Fruit fly (Drosophila melanogaster) whole organism, adult: ENCODE data around the gene upd3.

Source experiments
- CG11617 ChIP-seq: fragments of 200-800 bp; sonication (Bioruptor generic); optimal IDR thresholded peaks from 2 replicates; lab custom pipeline; 2017; ENCODE audit warnings: mild to moderate bottlenecking, missing biosample characterization, missing genetic modification reagents, missing genetic modification characterization
- CG12768 ChIP-seq: fragments of 200-800 bp; sonication (Bioruptor generic); optimal IDR thresholded peaks from 2 replicates; lab custom pipeline; 2017; ENCODE audit warnings: missing biosample characterization, missing genetic modification characterization, mild to moderate bottlenecking, moderate library complexity, missing genetic modification reagents
- CG14711 ChIP-seq: fragments of 200-800 bp; sonication (Bioruptor generic); optimal IDR thresholded peaks from 2 replicates; lab custom pipeline; 2018; ENCODE audit warnings: missing biosample characterization, mild to moderate bottlenecking, missing genetic modification characterization, moderate library complexity
- CG1620 ChIP-seq: fragments of 200-800 bp; sonication (Bioruptor generic); optimal IDR thresholded peaks from 2 replicates; lab custom pipeline; 2016; ENCODE audit warnings: missing biosample characterization, missing genetic modification characterization
- CG33017 ChIP-seq: fragments of 200-800 bp; sonication (Bioruptor generic); optimal IDR thresholded peaks from 2 replicates; lab custom pipeline; 2018; ENCODE audit warnings: missing biosample characterization, mild to moderate bottlenecking, missing genetic modification characterization, moderate library complexity
- CG5204 ChIP-seq: fragments of 200-800 bp; sonication (Bioruptor generic); optimal IDR thresholded peaks from 2 replicates; lab custom pipeline; 2016; ENCODE audit warnings: missing biosample characterization, missing genetic modification characterization
- CG7045 ChIP-seq: fragments of 200-800 bp; sonication (Bioruptor generic); optimal IDR thresholded peaks from 2 replicates; lab custom pipeline; 2017; ENCODE audit warnings: missing biosample characterization, mild to moderate bottlenecking, missing genetic modification characterization
- CG7101 ChIP-seq: fragments of 200-800 bp; sonication (Bioruptor generic); optimal IDR thresholded peaks from 2 replicates; lab custom pipeline; 2018; ENCODE audit warnings: missing biosample characterization, mild to moderate bottlenecking, missing genetic modification characterization, moderate library complexity
- Clk ChIP-seq: fragments of 200-800 bp; sonication (Bioruptor generic); optimal IDR thresholded peaks from 2 replicates; lab custom pipeline; 2017; ENCODE audit warnings: missing biosample characterization, missing genetic modification characterization
- Crg-1 ChIP-seq: fragments of 200-800 bp; sonication (Bioruptor generic); optimal IDR thresholded peaks from 2 replicates; lab custom pipeline; 2016; ENCODE audit warnings: missing biosample characterization, missing genetic modification characterization
- Hr96 ChIP-seq: fragments of 200-800 bp; sonication (Bioruptor generic); optimal IDR thresholded peaks from 2 replicates; lab custom pipeline; 2016; ENCODE audit warnings: missing biosample characterization, missing genetic modification characterization
- Mnt ChIP-seq: fragments of 200-800 bp; sonication (Bioruptor generic); optimal IDR thresholded peaks from 2 replicates; lab custom pipeline; 2016; ENCODE audit warnings: missing biosample characterization, mild to moderate bottlenecking, missing genetic modification characterization
- bab1 ChIP-seq: fragments of 200-800 bp; sonication (Bioruptor generic); optimal IDR thresholded peaks from 3 replicates; lab custom pipeline; 2019; ENCODE audit warnings: missing biosample characterization, mild to moderate bottlenecking, missing genetic modification characterization, moderate library complexity
- cic ChIP-seq: fragments of 200-800 bp; sonication (Bioruptor generic); optimal IDR thresholded peaks from 2 replicates; lab custom pipeline; 2017; ENCODE audit warnings: missing biosample characterization, mild to moderate bottlenecking, missing genetic modification characterization, moderate library complexity
- cnc ChIP-seq, 2 experiments: fragments of >200 bp; optimal IDR thresholded peaks; 2 replicates each; lab custom pipeline; 2017
- kay ChIP-seq: fragments of 200-800 bp; sonication (Bioruptor generic); peaks from one replicate; lab custom pipeline; 2016; ENCODE audit warnings: missing biosample characterization, missing genetic modification characterization, borderline replicate concordance
- ovo ChIP-seq: fragments of 200-800 bp; sonication (Bioruptor generic); optimal IDR thresholded peaks from 2 replicates; lab custom pipeline; 2016; ENCODE audit warnings: missing biosample characterization, missing genetic modification characterization
- pad ChIP-seq: fragments of 200-800 bp; sonication (Bioruptor generic); optimal IDR thresholded peaks from 3 replicates; lab custom pipeline; 2017; ENCODE audit warnings: missing biosample characterization, missing genetic modification characterization, mild to moderate bottlenecking, moderate library complexity, missing genetic modification reagents
- tj ChIP-seq: fragments of 200-800 bp; sonication (Bioruptor generic); optimal IDR thresholded peaks from 3 replicates; lab custom pipeline; 2017; ENCODE audit warnings: missing biosample characterization, mild to moderate bottlenecking, missing genetic modification characterization, moderate library complexity
- toe ChIP-seq: fragments of 200-800 bp; sonication (Bioruptor generic); optimal IDR thresholded peaks from 2 replicates; lab custom pipeline; 2016; ENCODE audit warnings: missing biosample characterization, missing genetic modification characterization

Gene upd3

DNA sequence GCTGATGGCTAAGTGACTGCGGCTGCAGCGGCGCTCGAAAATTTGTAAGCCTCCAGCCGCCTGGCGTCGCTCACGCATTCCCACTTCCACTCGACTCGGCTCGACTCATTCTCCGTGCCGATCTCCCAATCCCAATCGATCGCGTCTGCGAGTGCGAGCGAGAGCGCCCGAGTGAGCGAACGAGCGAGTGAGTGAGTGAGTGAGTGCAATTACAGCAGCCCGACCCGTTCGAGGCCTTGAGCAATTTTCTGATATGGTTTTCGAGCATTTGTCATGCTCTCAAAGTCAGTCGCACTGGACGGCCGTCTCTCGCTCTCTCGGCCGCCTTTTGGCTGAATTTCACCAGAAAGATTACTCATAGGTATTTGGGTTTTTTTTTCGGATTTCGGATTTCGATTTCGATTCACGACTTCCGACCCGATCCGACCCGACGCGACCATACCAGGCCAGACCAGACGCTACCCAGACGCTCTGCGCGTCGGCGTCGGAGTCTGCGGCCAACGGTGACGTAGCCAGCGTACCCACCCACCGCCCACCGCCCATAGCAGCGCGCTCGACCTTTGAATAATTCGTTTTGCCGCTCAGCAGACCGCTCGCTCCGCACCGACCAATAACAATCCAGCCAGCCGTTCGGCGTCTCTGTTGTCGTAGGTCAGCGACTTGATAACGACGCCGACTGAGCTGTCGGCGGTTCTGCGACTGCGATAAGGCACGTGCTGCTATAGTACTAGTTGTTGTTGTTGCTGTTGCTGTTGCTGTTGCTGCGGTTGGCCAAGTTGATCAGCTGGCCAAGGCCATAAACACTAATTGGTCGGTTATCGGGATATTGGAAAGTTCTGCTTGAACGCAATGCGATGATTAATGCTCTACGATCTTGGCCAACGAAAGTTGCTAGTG lies 33.4 kb upstream of the upd3 start:
- TF ChIP-seq pad (no peak), CG11617 (GFP tag; lab: Kevin White, UChicago) (no peak), Mnt (GFP tag; lab: Kevin White, UChicago) (no peak), Clk (no peak), tj (no peak), CG12768 (GFP tag; lab: Kevin White, UChicago) (no peak), cnc (optimal IDR thresholded peaks at IDR 0.05; lab: Kevin White, UChicago) (no peak), Hr96 (GFP tag; lab: Kevin White, UChicago) (no peak), bab1 (no peak), CG1620 (no peak)

DNA sequence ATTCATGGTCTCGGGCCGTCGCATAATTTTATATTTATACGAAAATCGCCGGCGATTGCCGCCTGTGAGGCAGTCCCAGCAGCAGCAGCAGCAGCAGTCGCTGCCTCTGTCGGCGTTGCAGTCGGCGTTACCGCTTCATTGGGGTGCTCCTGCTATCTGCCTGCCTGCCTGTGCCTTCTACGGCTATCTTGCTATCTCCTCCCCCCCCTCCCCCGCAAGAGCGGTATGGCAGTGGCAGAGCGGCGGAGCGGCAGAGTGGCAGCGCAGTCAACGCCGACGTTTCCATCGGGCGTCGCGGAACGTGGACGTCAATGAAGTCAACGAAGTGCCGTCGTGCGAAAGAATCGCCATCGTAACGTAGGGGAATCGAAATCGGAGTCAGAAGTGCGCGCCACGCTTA lies 31.9 kb upstream of the upd3 start:
- TF ChIP-seq CG14711 (tag; lab: Kevin White, UChicago) (no peak), Mnt (GFP tag; lab: Kevin White, UChicago) (no peak), pad (no peak), kay (GFP tag; lab: Kevin White, UChicago) (no peak), cnc (optimal IDR thresholded peaks at IDR 0.05; lab: Kevin White, UChicago) (no peak), CG7045 (GFP tag; lab: Kevin White, UChicago) (no peak), CG5204 (GFP tag; lab: Kevin White, UChicago) (no peak), CG33017 (tag; lab: Kevin White, UChicago) (no peak), Crg-1 (GFP tag; lab: Kevin White, UChicago) (no peak), CG7101 (tag; lab: Kevin White, UChicago) (no peak)

DNA sequence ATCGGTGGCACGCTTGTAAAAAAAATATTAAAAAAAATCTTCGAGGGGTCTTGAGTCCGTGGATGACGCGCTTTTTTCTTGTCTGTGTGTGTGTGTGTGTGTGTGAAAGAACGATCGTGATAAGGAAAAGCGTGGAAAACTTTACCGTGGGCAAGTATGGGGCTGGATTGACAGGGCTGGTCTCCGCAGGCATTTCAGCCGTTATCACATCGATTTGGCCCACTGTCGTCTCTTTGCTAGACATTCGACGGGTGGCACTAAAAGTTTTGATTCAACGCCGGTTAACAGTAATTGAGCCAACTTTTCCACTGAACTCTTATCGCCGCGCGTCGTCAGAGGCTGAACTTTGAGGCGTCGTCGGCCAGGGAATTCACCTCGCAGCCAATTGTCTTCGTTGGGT lies 30.2 kb upstream of the upd3 start:
- TF ChIP-seq CG7101 (tag; lab: Kevin White, UChicago): no peak
- no peak for TF ChIP-seq CG5204 (GFP tag; lab: Kevin White, UChicago)
- TF ChIP-seq Clk: no peak
- no peak for TF ChIP-seq kay (GFP tag; lab: Kevin White, UChicago)
- TF ChIP-seq CG1620: no peak
- TF ChIP-seq CG11617 (GFP tag; lab: Kevin White, UChicago): no peak
- TF ChIP-seq cnc (optimal IDR thresholded peaks at IDR 0.05; lab: Kevin White, UChicago): no peak
- TF ChIP-seq ovo: no peak
- no peak for TF ChIP-seq bab1
- TF ChIP-seq pad: no peak
- no peak for TF ChIP-seq CG7045 (GFP tag; lab: Kevin White, UChicago)
- TF ChIP-seq toe: no peak
- TF ChIP-seq cic (GFP tag; lab: Kevin White, UChicago): no peak
- no peak for TF ChIP-seq CG12768 (GFP tag; lab: Kevin White, UChicago)
- no peak for TF ChIP-seq tj
- no peak for TF ChIP-seq Crg-1 (GFP tag; lab: Kevin White, UChicago)
- TF ChIP-seq Hr96 (GFP tag; lab: Kevin White, UChicago): no peak
- TF ChIP-seq Mnt (GFP tag; lab: Kevin White, UChicago): no peak
- no peak for TF ChIP-seq CG14711 (tag; lab: Kevin White, UChicago)

DNA sequence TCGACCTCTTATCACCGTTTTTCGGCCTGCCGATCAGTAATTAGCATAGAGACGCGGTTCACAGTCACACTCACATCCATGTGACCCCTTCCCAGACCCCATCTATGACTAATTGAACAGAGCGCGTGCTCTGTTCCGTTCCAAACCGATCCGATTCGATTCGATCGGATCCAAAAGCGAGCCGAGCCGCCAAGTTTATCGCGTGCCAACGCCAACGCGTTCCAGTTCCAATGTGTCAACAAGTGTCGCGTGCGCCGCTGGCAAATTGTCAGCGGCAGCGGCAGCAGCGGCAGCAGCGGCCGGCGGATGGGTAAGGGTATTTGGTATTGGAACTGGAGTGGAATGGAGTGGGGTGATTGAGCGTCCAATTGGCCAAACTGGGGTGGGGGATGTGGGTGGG lies 28.8 kb upstream of the upd3 start:
- no peak for TF ChIP-seq CG5204 (GFP tag; lab: Kevin White, UChicago)
- no peak for TF ChIP-seq toe

DNA sequence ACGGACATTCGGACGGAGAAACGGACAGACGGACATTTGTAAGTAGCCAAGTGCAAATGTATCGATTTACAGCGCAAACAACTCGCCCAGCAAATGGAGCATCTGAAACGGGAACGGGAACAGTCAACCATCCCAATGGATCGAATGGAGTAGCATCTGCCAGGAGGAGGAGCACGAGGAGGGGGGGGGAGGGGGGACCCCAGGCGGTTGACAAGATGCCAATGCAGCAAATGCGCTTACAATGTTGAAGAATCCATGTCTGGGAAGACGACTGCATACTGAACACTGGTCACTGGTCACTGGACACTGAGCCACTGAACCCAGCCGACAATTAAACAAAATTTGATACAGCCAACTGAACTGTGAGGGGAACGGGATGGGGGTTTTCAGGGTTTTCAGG lies 25.1 kb upstream of the upd3 start:
- TF ChIP-seq tj (peak; percentile 17), CG7045 (GFP tag; lab: Kevin White, UChicago) (no peak)

DNA sequence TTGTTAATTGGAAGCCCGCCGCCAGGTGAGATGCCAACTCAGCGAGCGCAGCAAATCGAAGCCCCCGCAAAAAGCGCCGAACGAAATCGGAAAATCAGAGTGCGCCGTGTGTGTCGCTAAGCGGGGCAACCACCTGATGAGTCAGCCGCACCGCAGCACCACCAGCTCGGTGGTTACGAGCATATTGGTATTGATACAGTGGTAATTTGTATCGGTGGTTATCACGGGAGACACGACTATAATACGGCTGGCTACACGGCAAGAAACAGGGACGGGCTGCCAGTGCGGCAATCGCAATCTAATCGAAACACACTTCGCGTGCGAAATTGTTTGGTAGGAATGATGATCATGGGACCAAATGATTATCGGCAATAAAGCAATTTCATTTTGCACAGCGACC lies 23.3 kb upstream of the upd3 start:
- TF ChIP-seq cnc (optimal IDR thresholded peaks at IDR 0.05; lab: Kevin White, UChicago) (no peak), bab1 (no peak), CG7045 (GFP tag; lab: Kevin White, UChicago) (no peak), ovo (no peak), CG33017 (tag; lab: Kevin White, UChicago) (no peak), Crg-1 (GFP tag; lab: Kevin White, UChicago) (no peak), CG5204 (GFP tag; lab: Kevin White, UChicago) (no peak), CG7101 (tag; lab: Kevin White, UChicago) (no peak), tj (no peak), CG12768 (GFP tag; lab: Kevin White, UChicago) (no peak), kay (GFP tag; lab: Kevin White, UChicago) (no peak), toe (no peak), cic (GFP tag; lab: Kevin White, UChicago) (no peak), CG1620 (no peak), CG11617 (GFP tag; lab: Kevin White, UChicago) (no peak), pad (no peak), Hr96 (GFP tag; lab: Kevin White, UChicago) (no peak), CG14711 (tag; lab: Kevin White, UChicago) (no peak), Clk (no peak)

DNA sequence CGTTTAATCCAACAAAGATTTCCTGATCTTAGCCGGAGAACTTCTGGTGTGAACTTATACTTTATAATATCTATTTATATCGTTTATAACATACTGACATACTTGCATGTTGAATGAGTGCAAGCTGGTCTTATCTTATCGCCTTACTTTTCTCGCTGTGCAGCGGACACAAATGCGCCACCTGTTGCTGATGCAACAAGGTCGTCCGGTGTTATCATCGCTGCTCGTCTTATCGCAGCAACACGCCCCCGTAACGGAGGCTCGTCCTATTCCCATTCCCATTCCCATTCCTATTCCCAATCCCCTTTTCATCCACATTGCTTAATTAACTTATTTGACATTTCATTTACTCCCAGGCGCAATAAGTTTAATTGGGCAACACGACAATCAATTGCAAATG lies 22.6 kb upstream of the upd3 start:
- TF ChIP-seq Clk (no peak), CG7045 (GFP tag; lab: Kevin White, UChicago) (no peak), CG12768 (GFP tag; lab: Kevin White, UChicago) (no peak), bab1 (no peak), cnc (optimal IDR thresholded peaks at IDR 0.05; lab: Kevin White, UChicago) (no peak), tj (no peak), ovo (no peak), toe (no peak)
